Worm (Caenorhabditis elegans) whole organism, L4/young adult: Measurements from ENCODE around the gene clec-219.

ENCODE experiments used
- W03F9.2 ChIP-seq: fragments of 150-350 bp; optimal IDR thresholded peaks from 2 replicates; lab custom pipeline; 2014; ENCODE audit warnings: missing biosample characterization, missing genetic modification characterization
- him-1 ChIP-seq: sonication (generic microtip); optimal IDR thresholded peaks from 2 replicates; lab custom pipeline; 2016; ENCODE audit warnings: missing genotype, missing genetic modification reagents, missing genetic modification characterization, missing compliant biosample characterization

ce11 chrV:8342416-8342815, 24.2 kb downstream of the clec-219 start:
- TF ChIP-seq him-1 (tag; lab: Kevin White, UChicago) (no peak), W03F9.2 (tag; lab: Kevin White, UChicago) (no peak)
